Worm (Caenorhabditis elegans) whole organism, late embryonic: ENCODE results near the gene symk-1.

ENCODE experiments used
- C38D4.7 ChIP-seq: fragments of 200-800 bp; sonication (Bioruptor generic); optimal IDR thresholded peaks from 2 replicates; lab custom pipeline; 2018; ENCODE audit warnings: mild to moderate bottlenecking, missing genetic modification characterization, moderate library complexity, missing compliant biosample characterization
- K02D7.2 ChIP-seq: sonication (generic microtip); optimal IDR thresholded peaks from 2 replicates; lab custom pipeline; 2017; ENCODE audit warnings: mild to moderate bottlenecking, missing genetic modification characterization, missing compliant biosample characterization
- Y22D7AL.16 ChIP-seq: sonication (generic microtip); optimal IDR thresholded peaks from 2 replicates; lab custom pipeline; 2016; ENCODE audit warnings: missing genetic modification characterization, missing compliant biosample characterization
- ceh-18 ChIP-seq: sonication (generic microtip); optimal IDR thresholded peaks from 2 replicates; lab custom pipeline; 2016; ENCODE audit warnings: missing genetic modification characterization, missing compliant biosample characterization
- ceh-19 ChIP-seq: fragments of 200-800 bp; sonication (Bioruptor generic); optimal IDR thresholded peaks from 2 replicates; lab custom pipeline; 2018; ENCODE audit warnings: mild to moderate bottlenecking, missing genetic modification characterization, missing compliant biosample characterization
- ceh-2 ChIP-seq: sonication (generic microtip); optimal IDR thresholded peaks from 2 replicates; lab custom pipeline; 2016; ENCODE audit warnings: missing genotype, missing genetic modification characterization, missing compliant biosample characterization
- ceh-22 ChIP-seq: sonication (generic microtip); optimal IDR thresholded peaks from 2 replicates; lab custom pipeline; 2017; ENCODE audit warnings: missing biosample characterization, missing genetic modification characterization
- ceh-24 ChIP-seq: sonication (generic microtip); optimal IDR thresholded peaks from 2 replicates; lab custom pipeline; 2016; ENCODE audit warnings: mild to moderate bottlenecking, missing genetic modification characterization, missing compliant biosample characterization
- ceh-34 ChIP-seq: sonication (generic microtip); optimal IDR thresholded peaks from 2 replicates; lab custom pipeline; 2016; ENCODE audit warnings: mild to moderate bottlenecking, missing genetic modification characterization, missing compliant biosample characterization
- ceh-45 ChIP-seq: fragments of 200-800 bp; sonication (Bioruptor generic); IDR thresholded peaks from 2 replicates; pipeline ENCODE4 v1.3.6; 2022; ENCODE audit warnings: missing genetic modification reagents, missing genetic modification characterization, missing compliant biosample characterization
- ceh-9 ChIP-seq: sonication (generic microtip); optimal IDR thresholded peaks from 2 replicates; lab custom pipeline; 2016; ENCODE audit warnings: mild to moderate bottlenecking, missing genetic modification characterization, inconsistent platforms, missing compliant biosample characterization
- che-1 ChIP-seq: sonication (generic microtip); optimal IDR thresholded peaks from 2 replicates; lab custom pipeline; 2016; ENCODE audit warnings: mild to moderate bottlenecking, missing genetic modification characterization, missing compliant biosample characterization
- dve-1 ChIP-seq: sonication (generic microtip); optimal IDR thresholded peaks from 2 replicates; lab custom pipeline; 2017; ENCODE audit warnings: antibody characterized with exemption, mild to moderate bottlenecking, missing genetic modification characterization, missing compliant biosample characterization
- elt-2 ChIP-seq: sonication (generic microtip); optimal IDR thresholded peaks from 2 replicates; lab custom pipeline; 2016; ENCODE audit warnings: missing genetic modification reagents, missing genetic modification characterization, missing compliant biosample characterization
- elt-4 ChIP-seq: sonication (generic microtip); optimal IDR thresholded peaks from 2 replicates; lab custom pipeline; 2016; ENCODE audit warnings: missing genetic modification characterization, missing compliant biosample characterization
- ets-4 ChIP-seq: sonication (generic microtip); optimal IDR thresholded peaks from 2 replicates; lab custom pipeline; 2016; ENCODE audit warnings: missing genetic modification characterization, missing compliant biosample characterization
- fkh-10 ChIP-seq: fragments of 150-350 bp; optimal IDR thresholded peaks from 2 replicates; lab custom pipeline; 2014; ENCODE audit warnings: missing biosample characterization, missing genetic modification reagents, missing genetic modification characterization
- fkh-6 ChIP-seq: sonication (generic microtip); optimal IDR thresholded peaks from 2 replicates; lab custom pipeline; 2016; ENCODE audit warnings: missing genetic modification characterization, missing compliant biosample characterization
- hlh-13 ChIP-seq: fragments of 200-800 bp; sonication (Bioruptor generic); optimal IDR thresholded peaks from 2 replicates; lab custom pipeline; 2018; ENCODE audit warnings: mild to moderate bottlenecking, missing genetic modification characterization, missing compliant biosample characterization
- hlh-15 ChIP-seq: sonication (generic microtip); optimal IDR thresholded peaks from 2 replicates; lab custom pipeline; 2016; ENCODE audit warnings: missing genetic modification characterization, missing compliant biosample characterization
- hlh-30 ChIP-seq: sonication (generic microtip); optimal IDR thresholded peaks from 2 replicates; lab custom pipeline; 2017; ENCODE audit warnings: antibody characterized with exemption, missing genetic modification characterization, missing compliant biosample characterization; ENCODE audit not compliant: insufficient read depth
- hlh-8 ChIP-seq: sonication (generic microtip); optimal IDR thresholded peaks from 2 replicates; lab custom pipeline; 2016; ENCODE audit warnings: missing genotype, missing genetic modification characterization, missing compliant biosample characterization
- lim-6 ChIP-seq: sonication (generic microtip); optimal IDR thresholded peaks from 2 replicates; lab custom pipeline; 2016; ENCODE audit warnings: missing genetic modification characterization, missing compliant biosample characterization
- nfya-1 ChIP-seq: sonication (generic microtip); optimal IDR thresholded peaks from 2 replicates; lab custom pipeline; 2017; ENCODE audit warnings: missing genetic modification characterization, mild to moderate bottlenecking, missing compliant biosample characterization, antibody characterized with exemption, moderate library complexity
- nhr-11 ChIP-seq: fragments of 150-350 bp; optimal IDR thresholded peaks from 2 replicates; lab custom pipeline; 2014; ENCODE audit warnings: missing biosample characterization, missing genetic modification characterization
- odd-2 ChIP-seq: sonication (generic microtip); optimal IDR thresholded peaks from 2 replicates; lab custom pipeline; 2017; ENCODE audit warnings: antibody characterized with exemption, mild to moderate bottlenecking, missing genetic modification characterization, missing compliant biosample characterization
- pag-3 ChIP-seq: sonication (generic microtip); optimal IDR thresholded peaks from 2 replicates; lab custom pipeline; 2016; ENCODE audit warnings: missing compliant biosample characterization, missing genetic modification characterization, borderline replicate concordance
- pat-9 ChIP-seq: fragments of 200-800 bp; sonication (Bioruptor generic); optimal IDR thresholded peaks from 2 replicates; lab custom pipeline; 2018; ENCODE audit warnings: mild to moderate bottlenecking, missing genetic modification characterization, moderate library complexity, missing compliant biosample characterization
- pqm-1 ChIP-seq: sonication (generic microtip); optimal IDR thresholded peaks from 2 replicates; lab custom pipeline; 2016; ENCODE audit warnings: missing genetic modification characterization, missing compliant biosample characterization
- ref-2 ChIP-seq: sonication (generic microtip); optimal IDR thresholded peaks from 2 replicates; lab custom pipeline; 2016; ENCODE audit warnings: missing genetic modification characterization, missing compliant biosample characterization
- rnt-1 ChIP-seq: sonication (generic microtip); optimal IDR thresholded peaks from 2 replicates; lab custom pipeline; 2016; ENCODE audit warnings: missing genetic modification characterization, missing compliant biosample characterization
- sdc-2 ChIP-seq: sonication (generic microtip); optimal IDR thresholded peaks from 2 replicates; lab custom pipeline; 2016; ENCODE audit warnings: missing genotype, missing genetic modification characterization, missing compliant biosample characterization
- sox-2 ChIP-seq: fragments of 200-800 bp; sonication (Bioruptor generic); IDR thresholded peaks from 2 replicates; pipeline ENCODE4 v1.3.6; 2022; ENCODE audit warnings: missing genetic modification reagents, missing genetic modification characterization, missing compliant biosample characterization
- sox-4 ChIP-seq: sonication (generic microtip); optimal IDR thresholded peaks from 2 replicates; lab custom pipeline; 2017; ENCODE audit warnings: mild to moderate bottlenecking, missing genetic modification characterization, inconsistent platforms, missing compliant biosample characterization
- ttx-3 ChIP-seq: sonication (generic microtip); optimal IDR thresholded peaks from 2 replicates; lab custom pipeline; 2016; ENCODE audit warnings: missing genetic modification reagents, missing genetic modification characterization, missing compliant biosample characterization
- unc-3 ChIP-seq, 2 experiments: fragments of 200-800 bp in 1 of 2; sonication (Bioruptor generic) in 1 of 2; sonication (generic microtip) in 1 of 2; conservative IDR thresholded peaks in 1 of 2; optimal IDR thresholded peaks in 1 of 2; 2 replicates each; pipeline versions ENCODE4 v1.3.6 to Lab custom; 2016 to 2022; ENCODE audit warnings: missing compliant biosample characterization in 2 of 2, missing genetic modification characterization in 2 of 2, missing genetic modification reagents in 1 of 2
- unc-42 ChIP-seq: sonication (generic microtip); optimal IDR thresholded peaks from 2 replicates; lab custom pipeline; 2016; ENCODE audit warnings: missing genotype, missing genetic modification characterization, missing compliant biosample characterization
- unc-55 ChIP-seq: sonication (generic microtip); optimal IDR thresholded peaks from 2 replicates; lab custom pipeline; 2017; ENCODE audit warnings: missing biosample characterization, missing genetic modification reagents, missing genetic modification characterization
- ztf-16 ChIP-seq: sonication (generic microtip); optimal IDR thresholded peaks from 2 replicates; lab custom pipeline; 2017; ENCODE audit warnings: missing genetic modification characterization, missing compliant biosample characterization

Gene symk-1

DNA sequence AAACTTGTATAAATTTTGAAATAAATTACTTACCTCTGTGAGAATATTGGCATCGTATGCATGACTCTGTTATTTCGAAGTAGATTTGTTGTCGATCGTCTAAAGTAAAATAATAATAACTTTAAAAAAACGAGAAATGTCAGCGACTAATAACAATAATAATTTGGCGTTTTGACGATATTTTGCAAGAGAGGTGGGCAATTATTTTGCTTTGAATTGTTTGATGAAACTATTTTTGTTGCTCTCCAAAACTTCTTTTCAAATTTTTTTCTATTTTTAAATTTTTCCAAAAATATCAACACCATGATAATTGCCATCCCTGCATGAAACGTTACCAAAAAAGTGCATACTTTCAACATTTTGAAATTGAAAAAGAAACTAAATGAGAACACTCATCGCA is 29.1 kb downstream of the symk-1 start, which contains the start of gene F41E6.7:
Gene F41E6.7 (minus strand): TSS at position 101 of the 400 bp plus-strand sequence.
- TF ChIP-seq sox-4 (tag; lab: Kevin White, UChicago), result no peak
- no peak for TF ChIP-seq ttx-3 (tag; lab: Kevin White, UChicago)
- no peak for TF ChIP-seq ceh-22 (tag; lab: Kevin White, UChicago)
- TF ChIP-seq hlh-8, result no peak
- TF ChIP-seq hlh-13 (GFP tag; lab: Kevin White, UChicago), result no peak
- no peak for TF ChIP-seq nhr-11
- TF ChIP-seq unc-42, result no peak
- no peak for TF ChIP-seq pqm-1 (tag; lab: Kevin White, UChicago)
- no peak for TF ChIP-seq sox-2 (GFP tag; lab: Robert Waterston, UW)

ce11 chrV:8599957-8600356 is 29.8 kb downstream of the symk-1 start:
- no peak for TF ChIP-seq ceh-19 (GFP tag; lab: Kevin White, UChicago)
- peak; percentile 15 for TF ChIP-seq hlh-8
- TF ChIP-seq lim-6, result no peak
- no peak for TF ChIP-seq sdc-2 (tag; lab: Kevin White, UChicago)
- no peak for TF ChIP-seq ttx-3 (tag; lab: Kevin White, UChicago)
- TF ChIP-seq, all 69 proteins: peak for 1

DNA sequence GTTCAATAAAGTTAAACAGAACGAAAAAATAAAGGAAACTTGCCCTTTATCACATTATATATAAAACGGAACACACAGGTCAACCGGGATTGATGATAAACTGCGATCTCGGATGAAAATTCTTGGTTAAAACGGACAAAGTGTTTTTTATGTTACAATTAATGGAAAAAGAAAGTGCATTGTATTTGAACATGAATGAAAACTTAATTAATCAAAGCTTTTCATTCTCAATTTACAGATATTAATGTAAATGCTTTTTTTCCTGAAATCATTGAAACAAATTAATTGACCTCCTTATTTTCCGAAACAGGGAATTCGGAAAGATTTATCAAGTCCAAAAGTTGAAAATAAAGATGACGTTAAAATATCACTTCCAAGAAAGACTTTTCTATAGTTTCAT is 31.3 kb downstream of the symk-1 start, which contains the start of gene F41E6.8:
Gene F41E6.8 (minus strand): TSS at position 101 of the 400 bp plus-strand sequence.
- TF ChIP-seq nhr-11 (no peak), pag-3 (tag; lab: Kevin White, UChicago) (no peak)

DNA sequence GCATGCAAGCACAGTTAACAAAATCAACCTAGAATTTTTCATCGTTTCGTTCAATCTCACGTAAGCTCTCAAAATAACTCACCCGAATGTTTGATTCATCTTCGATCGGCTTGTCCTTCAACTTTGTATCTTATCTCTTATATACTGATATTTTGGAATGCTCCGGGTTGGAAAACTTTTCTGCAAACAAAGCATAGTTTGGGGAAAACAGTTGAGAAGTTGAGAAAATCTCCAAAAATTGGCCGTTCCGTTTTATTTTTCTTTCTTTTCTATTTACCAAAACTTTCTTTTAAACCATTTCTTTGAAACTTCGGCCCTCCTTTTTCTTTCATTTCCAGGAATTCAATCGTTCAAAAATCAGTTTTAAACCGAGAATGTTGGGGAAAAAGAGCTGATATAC is 32.5 kb downstream of the symk-1 start, which contains the start of gene F41E6.15:
Gene F41E6.15 (minus strand): TSS at position 101 of the 400 bp plus-strand sequence.
- TF ChIP-seq fkh-6 (tag; lab: Kevin White, UChicago), result no peak
- TF ChIP-seq elt-2 (tag; lab: Kevin White, UChicago), result no peak
- TF ChIP-seq nfya-1 (tag; lab: Kevin White, UChicago), result no peak
- no peak for TF ChIP-seq dve-1 (tag; lab: Kevin White, UChicago)

DNA sequence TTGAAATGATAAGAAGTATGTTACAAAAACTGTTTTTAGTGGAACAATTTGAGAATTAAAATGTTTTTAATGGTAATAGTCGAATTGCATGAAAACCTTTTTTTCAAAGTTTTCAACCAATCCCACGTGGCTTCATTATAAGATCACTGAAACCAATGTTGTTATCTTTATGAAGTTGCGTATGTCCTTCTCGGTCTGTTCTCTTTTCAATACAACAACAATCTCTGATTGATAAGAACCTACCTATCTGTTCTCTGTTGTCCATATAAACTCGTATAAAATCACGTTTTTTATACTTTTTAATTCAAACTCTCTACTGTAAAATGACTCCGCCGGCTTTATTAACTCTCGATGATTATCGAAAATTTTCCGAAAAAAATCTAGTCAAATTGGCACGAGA is 33.2 kb downstream of the symk-1 start, which contains the start of gene F41E6.5:
Gene F41E6.5 (plus strand): TSS at position 209 of the 400 bp plus-strand sequence.
- TF ChIP-seq elt-2 (tag; lab: Kevin White, UChicago) (peak; percentile 65), unc-55 (GFP tag; lab: Kevin White, UChicago) (no peak), nhr-11 (no peak), ceh-34 (no peak), ttx-3 (tag; lab: Kevin White, UChicago) (no peak)
- TF ChIP-seq, all 69 proteins: peak for 1

- no peak for TF ChIP-seq odd-2 (tag; lab: Kevin White, UChicago)
- peak; percentile 69 for TF ChIP-seq ceh-34
- TF ChIP-seq ztf-16 (tag; lab: Kevin White, UChicago), result peak; percentile 7
- TF ChIP-seq ceh-18 (tag; lab: Kevin White, UChicago), result peak; percentile 89
- TF ChIP-seq rnt-1 (tag; lab: Kevin White, UChicago), result peak; percentile 58
- peak; percentile 51 for TF ChIP-seq pqm-1 (tag; lab: Kevin White, UChicago)
- TF ChIP-seq che-1 (tag; lab: Kevin White, UChicago), result peak; percentile 3
- TF ChIP-seq hlh-15 (tag; lab: Kevin White, UChicago), result no peak
- TF ChIP-seq ceh-24, result no peak
- TF ChIP-seq unc-55 (GFP tag; lab: Kevin White, UChicago), result peak; percentile 61
- peak; percentile 48 for TF ChIP-seq dve-1 (tag; lab: Kevin White, UChicago)
- peak; percentile 34 for TF ChIP-seq ets-4
- TF ChIP-seq fkh-10 (GFP tag; lab: Kevin White, UChicago), result no peak
- TF ChIP-seq ref-2 (tag; lab: Kevin White, UChicago), result peak; percentile 72
- no peak for TF ChIP-seq Y22D7AL.16 (tag; lab: Kevin White, UChicago)
- TF ChIP-seq ceh-2 (tag; lab: Kevin White, UChicago), result peak; percentile 13
- no peak for TF ChIP-seq ceh-45 (GFP tag; lab: Robert Waterston, UW)
- TF ChIP-seq hlh-30 (tag; lab: Kevin White, UChicago), result peak; percentile 59
- no peak for TF ChIP-seq K02D7.2 (tag; lab: Kevin White, UChicago)
- no peak for TF ChIP-seq pag-3 (tag; lab: Kevin White, UChicago)
- TF ChIP-seq pat-9, result no peak
- TF ChIP-seq elt-4 (tag; lab: Kevin White, UChicago), result no peak
- no peak for TF ChIP-seq unc-3 (GFP tag; conservative IDR thresholded peaks at IDR 0.05; lab: Robert Waterston, UW)
- TF ChIP-seq unc-3 (tag; optimal IDR thresholded peaks at IDR 0.05; lab: Kevin White, UChicago), result peak; percentile 4
- no peak for TF ChIP-seq sox-4 (tag; lab: Kevin White, UChicago)
- no peak for TF ChIP-seq ceh-9 (tag; lab: Kevin White, UChicago)
- TF ChIP-seq C38D4.7 (GFP tag; lab: Kevin White, UChicago), result no peak
These were observed 36.1 kb downstream of the symk-1 start, which contains the start of gene vps-60 for ce11 chrV:8606099-8606696. vps-60 (minus strand) TSS chrV:8606128.
